Fruit fly (Drosophila melanogaster) S2 (cell line): ENCODE results near the gene CG10866.

Source experiments
- CG8478 ChIP-seq: fragments of >200 bp; optimal IDR thresholded peaks from 2 replicates; lab custom pipeline; 2018
- CTCF ChIP-seq, 2 experiments: fragments of >200 bp; optimal IDR thresholded peaks; 2 replicates each; lab custom pipeline; 2018

DNA sequence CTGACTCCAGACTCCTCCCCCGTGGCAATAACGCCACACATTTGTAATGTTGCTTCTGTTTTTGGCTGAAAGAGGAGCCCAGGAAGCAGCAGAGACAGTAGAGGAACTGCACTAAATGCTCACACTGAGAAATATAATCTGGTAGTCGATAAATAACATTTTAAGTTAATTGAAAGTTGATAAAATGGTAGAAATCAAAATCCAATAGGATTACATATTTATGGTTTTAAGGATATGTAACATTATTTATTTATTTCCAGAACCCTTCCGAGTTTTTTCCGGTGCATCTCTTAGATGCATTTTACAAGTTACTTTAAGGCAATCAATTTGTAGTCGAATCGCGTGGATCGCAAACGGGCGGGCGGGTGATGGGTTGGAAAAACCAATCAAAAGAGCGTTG, 46.9 kb downstream of the CG10866 start:
- no peak for TF ChIP-seq CG8478 (lab: Kevin White, UChicago)
- no peak for TF ChIP-seq CTCF (optimal IDR thresholded peaks at IDR 0.05; lab: Kevin White, UChicago)
